Worm (Caenorhabditis elegans) whole organism, L4 larva: ENCODE data around the gene dnpp-1.

Source experiments
- R02D3.7 ChIP-seq: fragments of 150-350 bp; sonication (generic microtip); optimal IDR thresholded peaks from 3 replicates; lab custom pipeline; 2014; ENCODE audit warnings: missing biosample characterization, missing genetic modification characterization
- Y75B8A.6 ChIP-seq: fragments of 200-800 bp; sonication (Bioruptor generic); IDR thresholded peaks from 2 replicates; pipeline ENCODE4 v1.3.6; 2022; ENCODE audit warnings: missing genetic modification reagents, missing genetic modification characterization, missing compliant biosample characterization
- ceh-82 ChIP-seq: sonication (generic microtip); optimal IDR thresholded peaks from 2 replicates; lab custom pipeline; 2017; ENCODE audit warnings: missing biosample characterization, missing genetic modification characterization
- daf-12 ChIP-seq: fragments of 150-350 bp; optimal IDR thresholded peaks from 2 replicates; lab custom pipeline; 2014; ENCODE audit warnings: missing biosample characterization, missing genetic modification reagents, missing genetic modification characterization
- lin-39 ChIP-seq: fragments of 150-350 bp; optimal IDR thresholded peaks from 2 replicates; lab custom pipeline; 2014; ENCODE audit warnings: missing biosample characterization, missing genetic modification reagents, missing genetic modification characterization
- nhr-237 ChIP-seq: sonication (generic microtip); optimal IDR thresholded peaks from 2 replicates; lab custom pipeline; 2017; ENCODE audit warnings: missing biosample characterization, missing genetic modification characterization
- nhr-41 ChIP-seq: fragments of 200-800 bp; sonication (Bioruptor generic); IDR thresholded peaks from 2 replicates; pipeline ENCODE4 v1.3.6; 2022; ENCODE audit warnings: missing genetic modification reagents, missing genetic modification characterization, missing compliant biosample characterization
- vab-7 ChIP-seq: fragments of 200-800 bp; sonication (Bioruptor generic); IDR thresholded peaks from 2 replicates; pipeline ENCODE4 v1.3.6; 2022; ENCODE audit warnings: missing genetic modification reagents, missing genetic modification characterization, missing compliant biosample characterization

DNA sequence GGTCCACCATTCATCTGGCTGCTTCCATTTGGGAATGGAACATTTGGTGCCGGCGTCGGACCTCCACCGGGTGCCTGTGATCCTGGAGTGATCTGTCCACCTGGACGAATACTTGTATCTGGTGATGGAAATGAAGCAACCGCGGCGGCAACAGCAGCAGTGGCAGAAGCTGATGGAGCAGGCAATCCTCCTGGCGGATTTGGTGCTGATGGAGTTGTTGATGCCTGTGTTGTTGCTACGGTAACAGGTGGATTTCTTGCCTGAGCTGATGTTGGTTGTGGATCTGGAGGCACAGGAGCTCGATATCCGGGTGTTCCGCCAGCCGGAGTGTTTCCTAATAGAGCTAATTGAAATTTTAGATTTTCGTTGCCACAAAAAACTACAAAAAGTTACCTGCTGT lies 31.2 kb downstream of the dnpp-1 start:
- TF ChIP-seq daf-12 (tag; lab: Kevin White, UChicago) (no peak), lin-39 (tag; lab: Kevin White, UChicago) (no peak), Y75B8A.6 (GFP tag; lab: Robert Waterston, UW) (no peak), nhr-41 (GFP tag; lab: Robert Waterston, UW) (no peak), vab-7 (GFP tag; lab: Robert Waterston, UW) (no peak), ceh-82 (tag; lab: Kevin White, UChicago) (no peak), R02D3.7 (tag; lab: Kevin White, UChicago) (no peak), nhr-237 (tag; lab: Kevin White, UChicago) (no peak)
